Worm (Caenorhabditis elegans): ENCODE data around the gene srsx-22.
A peak's percentile ranks its signal among the peaks of the same experiment; 100 is the strongest.

srsx-22 gene

ce11 chrV:8351371-8351770, at the start of gene srsx-22:
Gene srsx-22, plus strand, starts transcription at chrV:8351671.
- TF ChIP-seq elt-1 (tag; optimal IDR thresholded peaks at IDR 0.05; ENCODE audit: borderline replicate concordance, insufficient read depth) = no peak
- TF ChIP-seq cnd-1 (tag; optimal IDR thresholded peaks at IDR 0.05) = no peak
- TF ChIP-seq drap-1 (GFP tag; optimal IDR thresholded peaks at IDR 0.05) = no peak
- no peak for TF ChIP-seq unc-39 (tag; optimal IDR thresholded peaks at IDR 0.05)
- no peak for TF ChIP-seq ham-2 (GFP tag; optimal IDR thresholded peaks at IDR 0.05)

ce11 chrV:8302522-8302921, 48.9 kb upstream of the srsx-22 start, which contains the start of gene sel-9:
Gene sel-9, minus strand, starts transcription at chrV:8302580.
- TF ChIP-seq unc-120 (tag; optimal IDR thresholded peaks at IDR 0.05; ENCODE audit: poor library complexity, severe bottlenecking) = peak; percentile 5
- TF ChIP-seq M03D4.4 (tag; optimal IDR thresholded peaks at IDR 0.05) = no peak
- peak; percentile 35 for TF ChIP-seq nhr-237 (tag; optimal IDR thresholded peaks at IDR 0.05)
- peak; percentile 15 for TF ChIP-seq lsy-2 (tag; optimal IDR thresholded peaks at IDR 0.05)
- TF ChIP-seq mep-1 (tag; optimal IDR thresholded peaks at IDR 0.05) = peak; percentile 39
- TF ChIP-seq blmp-1 (tag; optimal IDR thresholded peaks at IDR 0.05) = no peak

- TF ChIP-seq M03D4.4 (tag; optimal IDR thresholded peaks at IDR 0.05) (no peak), mls-2 (tag; optimal IDR thresholded peaks at IDR 0.05) (no peak), unc-62 (GFP tag; optimal IDR thresholded peaks at IDR 0.05) (no peak), nhr-12 (tag; optimal IDR thresholded peaks at IDR 0.05) (no peak), hlh-1 (tag; optimal IDR thresholded peaks at IDR 0.05) (no peak), ham-2 (GFP tag; optimal IDR thresholded peaks at IDR 0.05) (no peak), nhr-2 (tag; optimal IDR thresholded peaks at IDR 0.05) (no peak), mep-1 (tag; optimal IDR thresholded peaks at IDR 0.05) (no peak), drap-1 (GFP tag; optimal IDR thresholded peaks at IDR 0.05) (no peak), pha-4 (tag; optimal IDR thresholded peaks at IDR 0.05) (no peak), cnd-1 (tag; optimal IDR thresholded peaks at IDR 0.05) (no peak), tbx-8 (GFP tag; optimal IDR thresholded peaks at IDR 0.05) (no peak), lsy-2 (tag; optimal IDR thresholded peaks at IDR 0.05) (no peak), lin-32 (GFP tag; optimal IDR thresholded peaks at IDR 0.05) (no peak), elt-3 (tag; optimal IDR thresholded peaks at IDR 0.05) (no peak)
Measured at ce11 chrV:8304461-8305195, 46.8 kb upstream of the srsx-22 start, which contains the start of gene W02D7.11. Gene W02D7.11, minus strand, starts transcription at chrV:8304511.

- TF ChIP-seq M03D4.4 (tag; optimal IDR thresholded peaks at IDR 0.05) = no peak
- TF ChIP-seq cnd-1 (tag; optimal IDR thresholded peaks at IDR 0.05) = no peak
- TF ChIP-seq lin-32 (GFP tag; optimal IDR thresholded peaks at IDR 0.05) = no peak
- no peak for TF ChIP-seq ceh-39 (tag; optimal IDR thresholded peaks at IDR 0.05)
- TF ChIP-seq ceh-83 (GFP tag; optimal IDR thresholded peaks at IDR 0.05) = no peak
- no peak for TF ChIP-seq mab-5 (tag; optimal IDR thresholded peaks at IDR 0.05)
- no peak for TF ChIP-seq ceh-43 (GFP tag; optimal IDR thresholded peaks at IDR 0.05)
- TF ChIP-seq nhr-2 (tag; optimal IDR thresholded peaks at IDR 0.05) = no peak
- TF ChIP-seq unc-39 (tag; optimal IDR thresholded peaks at IDR 0.05) = no peak
- TF ChIP-seq elt-1 (tag; optimal IDR thresholded peaks at IDR 0.05; ENCODE audit: borderline replicate concordance, insufficient read depth) = no peak
- TF ChIP-seq unc-62 (GFP tag; optimal IDR thresholded peaks at IDR 0.05) = no peak
Measured at ce11 chrV:8305940-8306339, 45.5 kb upstream of the srsx-22 start.

- TF ChIP-seq ceh-39 (tag; optimal IDR thresholded peaks at IDR 0.05) (no peak), sem-2 (GFP tag; optimal IDR thresholded peaks at IDR 0.05) (no peak), lin-32 (GFP tag; optimal IDR thresholded peaks at IDR 0.05) (no peak), blmp-1 (tag; optimal IDR thresholded peaks at IDR 0.05) (no peak), cnd-1 (tag; optimal IDR thresholded peaks at IDR 0.05) (no peak), ceh-83 (GFP tag; optimal IDR thresholded peaks at IDR 0.05) (no peak), unc-39 (tag; optimal IDR thresholded peaks at IDR 0.05) (no peak), tbx-8 (GFP tag; optimal IDR thresholded peaks at IDR 0.05) (no peak), sptf-1 (tag; optimal IDR thresholded peaks at IDR 0.05) (no peak), ham-2 (GFP tag; optimal IDR thresholded peaks at IDR 0.05) (no peak), ces-1 (GFP tag; optimal IDR thresholded peaks at IDR 0.05) (no peak), nhr-28 (tag; optimal IDR thresholded peaks at IDR 0.05) (no peak), drap-1 (GFP tag; optimal IDR thresholded peaks at IDR 0.05) (no peak), elt-3 (tag; optimal IDR thresholded peaks at IDR 0.05) (no peak), elt-1 (tag; optimal IDR thresholded peaks at IDR 0.05; ENCODE audit: borderline replicate concordance, insufficient read depth) (no peak), hlh-1 (tag; optimal IDR thresholded peaks at IDR 0.05) (no peak), bed-3 (GFP tag; optimal IDR thresholded peaks at IDR 0.05) (no peak)
Measured at ce11 chrV:8306366-8306765, 45.1 kb upstream of the srsx-22 start, which contains the start of gene W02D7.8. Gene W02D7.8, minus strand, starts transcription at chrV:8306466.

Data from whole organism, mixed stage, embryonic.